Worm (Caenorhabditis elegans) whole organism, L1 larva: ENCODE data around the gene M116.5.

Experiments
- Y116A8C.19 ChIP-seq: sonication (generic microtip); optimal IDR thresholded peaks from 2 replicates; lab custom pipeline; 2016; ENCODE audit warnings: missing compliant biosample characterization, missing genetic modification characterization, borderline replicate concordance
- aly-2 ChIP-seq: fragments of 150-350 bp; optimal IDR thresholded peaks from 2 replicates; lab custom pipeline; 2014; ENCODE audit warnings: missing biosample characterization, missing genetic modification characterization
- egl-27 ChIP-seq, 2 experiments: fragments of 150-350 bp in 1 of 2; sonication (generic microtip); optimal IDR thresholded peaks; 3 replicates each; lab custom pipeline; 2017 to 2018; ENCODE audit warnings: missing biosample characterization in 2 of 2, missing genetic modification characterization in 2 of 2, missing genetic modification reagents in 2 of 2
- irx-1 ChIP-seq: sonication (generic microtip); optimal IDR thresholded peaks from 2 replicates; lab custom pipeline; 2016; ENCODE audit warnings: missing genetic modification characterization, missing compliant biosample characterization
- isw-1 ChIP-seq: fragments of 200-800 bp; sonication (Bioruptor generic); IDR thresholded peaks from 2 replicates; pipeline ENCODE4 v1.3.6; 2022; ENCODE audit warnings: missing genetic modification characterization, missing compliant biosample characterization
- lin-39 ChIP-seq: fragments of 150-350 bp; optimal IDR thresholded peaks from 2 replicates; lab custom pipeline; 2014; ENCODE audit warnings: missing biosample characterization, missing genetic modification reagents, missing genetic modification characterization
- lir-3 ChIP-seq: sonication (generic microtip); optimal IDR thresholded peaks from 2 replicates; lab custom pipeline; 2016; ENCODE audit warnings: mild to moderate bottlenecking, missing genetic modification characterization, moderate library complexity, missing compliant biosample characterization; ENCODE audit not compliant: poor library complexity
- nhr-12 ChIP-seq: sonication (generic microtip); optimal IDR thresholded peaks from 2 replicates; lab custom pipeline; 2017; ENCODE audit warnings: missing biosample characterization, missing genetic modification characterization
- nhr-237 ChIP-seq: fragments of 150-350 bp; optimal IDR thresholded peaks from 2 replicates; lab custom pipeline; 2014; ENCODE audit warnings: missing biosample characterization, missing genetic modification characterization
- rnt-1 ChIP-seq: sonication (generic microtip); optimal IDR thresholded peaks from 2 replicates; lab custom pipeline; 2016; ENCODE audit warnings: mild to moderate bottlenecking, missing genetic modification characterization, moderate library complexity, missing compliant biosample characterization
- unc-62 ChIP-seq: fragments of 150-350 bp; optimal IDR thresholded peaks from 2 replicates; lab custom pipeline; 2014; ENCODE audit warnings: missing biosample characterization, missing genetic modification reagents, missing genetic modification characterization
- ztf-11 ChIP-seq, 2 experiments: sonication (generic microtip); optimal IDR thresholded peaks; 2 replicates each; lab custom pipeline; 2016 to 2017; ENCODE audit warnings: missing genetic modification characterization in 2 of 2, missing biosample characterization in 1 of 2, missing compliant biosample characterization in 1 of 2
- ztf-4 ChIP-seq: fragments of 150-350 bp; optimal IDR thresholded peaks from 2 replicates; lab custom pipeline; 2014; ENCODE audit warnings: missing biosample characterization, missing genetic modification characterization

DNA sequence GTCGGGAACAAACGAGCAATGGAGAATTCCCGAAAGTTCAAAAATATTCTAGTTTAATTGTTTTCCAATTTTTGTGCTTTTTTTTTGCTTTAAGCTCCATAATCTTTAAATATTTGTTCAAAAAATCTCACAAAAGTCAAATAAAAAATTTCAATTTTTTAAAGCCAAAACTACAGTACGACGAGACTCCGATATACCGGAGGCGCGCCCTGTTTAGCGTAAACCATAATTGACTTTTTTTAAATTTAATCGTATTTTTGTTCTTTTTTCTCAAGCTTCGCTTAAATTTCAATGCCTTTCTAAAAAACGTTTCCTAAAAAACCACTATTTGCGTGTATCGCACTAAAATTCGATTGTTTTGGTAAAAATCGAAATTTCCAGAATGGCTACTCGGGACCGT is 36.0 kb upstream of the M116.5 start, which contains the start of gene syx-4:
- TF ChIP-seq nhr-12 (tag; lab: Kevin White, UChicago) (no peak), irx-1 (tag; lab: Kevin White, UChicago) (no peak), unc-62 (GFP tag; lab: Kevin White, UChicago) (no peak), aly-2 (no peak), ztf-11 (tag; optimal IDR thresholded peaks at IDR 0.05; lab: Kevin White, UChicago) (no peak), lin-39 (tag; lab: Kevin White, UChicago) (no peak), ztf-4 (tag; lab: Kevin White, UChicago) (no peak), Y116A8C.19 (tag; lab: Kevin White, UChicago) (no peak), egl-27 (tag; optimal IDR thresholded peaks at IDR 0.05; lab: Kevin White, UChicago) (no peak), rnt-1 (no peak), nhr-237 (no peak), lir-3 (tag; lab: Kevin White, UChicago) (no peak), isw-1 (GFP tag; lab: Robert Waterston, UW) (no peak)
